Worm (Caenorhabditis elegans) whole organism, midembryonic: ENCODE measurements around the gene R10H10.3.

Source experiments
- cog-1 ChIP-seq: sonication (generic microtip); optimal IDR thresholded peaks from 2 replicates; lab custom pipeline; 2016; ENCODE audit warnings: missing genetic modification characterization, missing compliant biosample characterization
- flt-1 ChIP-seq: fragments of 200-800 bp; sonication (Bioruptor generic); IDR thresholded peaks from 2 replicates; pipeline ENCODE4 v1.3.6; 2022; ENCODE audit warnings: missing genetic modification characterization, missing compliant biosample characterization

DNA sequence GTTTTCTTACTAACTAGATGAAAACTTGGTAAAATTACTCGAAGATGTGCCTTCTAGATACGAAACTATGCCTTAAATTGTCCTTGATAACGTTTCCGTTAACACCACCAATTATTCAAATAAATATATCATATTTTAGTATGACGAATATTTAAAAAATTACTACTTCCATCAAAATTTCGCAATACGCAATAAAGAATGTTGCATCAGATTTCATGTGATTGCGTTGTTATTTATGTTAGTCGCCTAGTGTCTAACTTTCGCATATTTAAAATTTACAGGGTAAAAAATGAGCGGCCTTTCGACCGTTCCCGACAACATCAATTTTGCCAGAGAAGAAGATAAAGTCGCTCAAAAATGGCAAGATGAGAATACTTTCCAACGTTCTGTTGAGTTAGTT, 20.0 kb upstream of the R10H10.3 start, which contains the start of gene iars-1:
- TF ChIP-seq flt-1 (GFP tag; lab: Robert Waterston, UW) (no peak), cog-1 (tag; lab: Kevin White, UChicago) (no peak)
